Fruit fly (Drosophila melanogaster): ENCODE results near the gene Dysb.

Dysb gene

dm6 chr3L:18828318-18828717 lies 39.3 kb upstream of the Dysb start:
- TF ChIP-seq CG16813 (GFP tag; IDR thresholded peaks at IDR 0.05; ENCODE audit: partially characterized antibody) (peak; percentile 60), fd64A (GFP tag; optimal IDR thresholded peaks at IDR 0.05) (no peak), MBD-R2 (GFP tag; IDR thresholded peaks at IDR 0.05) (peak; percentile 28; the same call in 1 of the 2 replicates), CG33557 (GFP tag; optimal IDR thresholded peaks at IDR 0.05) (no peak), CG14441 (GFP tag; IDR thresholded peaks at IDR 0.05) (no peak), Chrac-16 (GFP tag; optimal IDR thresholded peaks at IDR 0.05) (no peak), ap (GFP tag; IDR thresholded peaks at IDR 0.05) (no peak), CG17829 (tag; optimal IDR thresholded peaks at IDR 0.05) (peak; percentile 1), trem (tag; optimal IDR thresholded peaks at IDR 0.05) (peak; percentile 42), nmo (GFP tag; optimal IDR thresholded peaks at IDR 0.05) (peak; percentile 24), CG12659 (GFP tag; optimal IDR thresholded peaks at IDR 0.05) (peak; percentile 27), CG10267 (tag; optimal IDR thresholded peaks at IDR 0.05) (peak; percentile 25), CG2120 (GFP tag; optimal IDR thresholded peaks at IDR 0.05) (peak; percentile 7), H15 (GFP tag; IDR thresholded peaks at IDR 0.05) (no peak), kah (GFP tag; optimal IDR thresholded peaks at IDR 0.05) (peak; percentile 99), YL-1 (GFP tag; optimal IDR thresholded peaks at IDR 0.05) (no peak), vfl (GFP tag; optimal IDR thresholded peaks at IDR 0.05) (no peak), CG7839 (tag; optimal IDR thresholded peaks at IDR 0.05) (no peak), pnt (GFP tag; optimal IDR thresholded peaks at IDR 0.05) (no peak), CG31441 (GFP tag; IDR thresholded peaks at IDR 0.05) (no peak), unc-4 (GFP tag; IDR thresholded peaks at IDR 0.05; ENCODE audit: partially characterized antibody) (peak; percentile 68), Sry-β (GFP tag; optimal IDR thresholded peaks at IDR 0.05) (no peak), esg (GFP tag; conservative IDR thresholded peaks at IDR 0.05) (no peak), bbx (GFP tag; IDR thresholded peaks at IDR 0.05; ENCODE audit: partially characterized antibody) (peak; percentile 74), Xbp1 (GFP tag; optimal IDR thresholded peaks at IDR 0.05) (no peak), sc (optimal IDR thresholded peaks at IDR 0.05) (no peak), sc (GFP tag; optimal IDR thresholded peaks at IDR 0.05) (no peak), CG6683 (GFP tag; optimal IDR thresholded peaks at IDR 0.05) (no peak), Nf-YC (tag; optimal IDR thresholded peaks at IDR 0.05) (peak; percentile 31), CG11456 (GFP tag; IDR thresholded peaks at IDR 0.05) (no peak), HmgZ (tag; optimal IDR thresholded peaks at IDR 0.05) (peak; percentile 57), disco-r (GFP tag; optimal IDR thresholded peaks at IDR 0.05) (no peak), klu (GFP tag; IDR thresholded peaks at IDR 0.05) (no peak), ato (GFP tag; IDR thresholded peaks at IDR 0.05; ENCODE audit: partially characterized antibody) (peak; percentile 63), HLH4C (GFP tag; IDR thresholded peaks at IDR 0.05; ENCODE audit: partially characterized antibody) (peak; percentile 78), lbe (GFP tag; optimal IDR thresholded peaks at IDR 0.05) (peak; percentile 17), Optix (GFP tag; IDR thresholded peaks at IDR 0.05) (no peak), sens (GFP tag) (peak; percentile 43), CG9932 (GFP tag; IDR thresholded peaks at IDR 0.05) (no peak), CG14860 (GFP tag; IDR thresholded peaks at IDR 0.05; ENCODE audit: partially characterized antibody) (0 out of 3 replicates have a peak, but pooled peaks have one; percentile 47), Six4 (GFP tag; optimal IDR thresholded peaks at IDR 0.05) (no peak), CG8359 (GFP tag; optimal IDR thresholded peaks at IDR 0.05; ENCODE audit: borderline replicate concordance) (no peak), knrl (GFP tag; IDR thresholded peaks at IDR 0.05; ENCODE audit: partially characterized antibody) (peak; percentile 70), PHDP (tag; optimal IDR thresholded peaks at IDR 0.05) (no peak), amos (GFP tag; IDR thresholded peaks at IDR 0.05; ENCODE audit: partially characterized antibody) (peak; percentile 75; the same call in 1 of the 2 replicates), BEAF-32 (GFP tag; optimal IDR thresholded peaks at IDR 0.05) (peak; percentile 64), sisA (GFP tag; IDR thresholded peaks at IDR 0.05) (no peak), Ptx1 (GFP tag; IDR thresholded peaks at IDR 0.05) (no peak), scrt (GFP tag; optimal IDR thresholded peaks at IDR 0.05) (peak; percentile 97), cwo (GFP tag; optimal IDR thresholded peaks at IDR 0.05) (no peak)
